Fruit fly (Drosophila melanogaster) whole organism, embryonic: ENCODE measurements around the gene CG34307.

Experiments
- CG14441 ChIP-seq: fragments of 200-800 bp; sonication (Bioruptor generic); IDR thresholded peaks from 2 replicates; pipeline ENCODE4 v1.3.6; 2022; ENCODE audit warnings: missing biosample characterization, missing genetic modification characterization
- CG15514 ChIP-seq: fragments of 200-800 bp; sonication (Bioruptor generic); optimal IDR thresholded peaks from 3 replicates; lab custom pipeline; 2017; ENCODE audit warnings: missing biosample characterization, missing genetic modification characterization, mild to moderate bottlenecking, moderate library complexity, missing genetic modification reagents
- CG31388 ChIP-seq: fragments of 200-800 bp; sonication (Bioruptor generic); optimal IDR thresholded peaks from 2 replicates; lab custom pipeline; 2016; ENCODE audit warnings: missing biosample characterization, missing genetic modification characterization
- CG6175 ChIP-seq: fragments of 200-800 bp; sonication (Bioruptor generic); IDR thresholded peaks from 3 replicates; pipeline ENCODE4 v1.3.6; 2022; ENCODE audit warnings: missing biosample characterization, missing genetic modification characterization
- CTCF ChIP-seq: fragments of 200-800 bp; sonication (Bioruptor generic); optimal IDR thresholded peaks from 2 replicates; lab custom pipeline; 2017; ENCODE audit warnings: missing biosample characterization, mild to moderate bottlenecking, missing genetic modification characterization, moderate library complexity
- Dfd ChIP-seq, 2 experiments: fragments of >200 bp; optimal IDR thresholded peaks; 2 replicates each; lab custom pipeline; 2017; ENCODE audit warnings: missing biosample characterization in 2 of 2, missing genetic modification characterization in 2 of 2

dm6 chr3R:11849378-11850249 lies 47.8 kb upstream of the CG34307 start:
- TF ChIP-seq CG14441 (GFP tag; lab: Robert Waterston, UW) (peak; percentile 78), CG6175 (GFP tag; lab: Robert Waterston, UW) (no peak; the same call in 2 of the 3 replicates), Dfd (GFP tag; optimal IDR thresholded peaks at IDR 0.05; lab: Kevin White, UChicago) (no peak), CTCF (peak; percentile 57), CG31388 (GFP tag; lab: Kevin White, UChicago) (peak; percentile 84), CG15514 (GFP tag; lab: Kevin White, UChicago) (peak; percentile 17)
